Worm (Caenorhabditis elegans) whole organism, dauer: ENCODE results near the gene F01D5.3.
"Not testable (repeated sequence)": the region's sequence is repeated elsewhere in the genome, so short reads cannot be mapped to it uniquely, and the experiment has no call there.

Experiments
- unc-62 ChIP-seq: sonication (generic microtip); optimal IDR thresholded peaks from 2 replicates; lab custom pipeline; 2017; ENCODE audit warnings: missing biosample characterization, missing genetic modification reagents, missing genetic modification characterization

F01D5.3 gene

DNA sequence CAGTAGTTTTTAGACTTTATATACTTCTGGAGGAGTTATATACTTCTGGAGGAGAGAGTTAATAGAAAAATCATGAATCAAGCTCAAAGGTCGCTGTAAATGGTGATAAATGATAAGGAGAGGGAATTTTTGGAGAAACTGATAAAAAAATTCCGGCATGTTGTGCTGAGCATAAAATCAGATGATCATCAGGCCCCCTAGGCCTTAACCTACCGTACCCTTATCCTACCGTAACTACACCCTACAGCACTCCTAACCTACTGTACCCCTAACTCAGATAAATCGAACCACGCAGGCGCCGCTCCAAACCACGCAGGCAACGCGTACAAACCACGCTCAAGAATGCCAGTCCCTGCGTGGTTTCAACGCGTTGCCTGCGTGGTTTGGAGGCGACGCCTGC, at the start of gene F01D5.3:
TSS of gene F01D5.3 (minus strand) at position 101 of the 400 bp plus-strand sequence.
- TF ChIP-seq unc-62 (GFP tag; lab: Kevin White, UChicago), result not testable (repeated sequence)

DNA sequence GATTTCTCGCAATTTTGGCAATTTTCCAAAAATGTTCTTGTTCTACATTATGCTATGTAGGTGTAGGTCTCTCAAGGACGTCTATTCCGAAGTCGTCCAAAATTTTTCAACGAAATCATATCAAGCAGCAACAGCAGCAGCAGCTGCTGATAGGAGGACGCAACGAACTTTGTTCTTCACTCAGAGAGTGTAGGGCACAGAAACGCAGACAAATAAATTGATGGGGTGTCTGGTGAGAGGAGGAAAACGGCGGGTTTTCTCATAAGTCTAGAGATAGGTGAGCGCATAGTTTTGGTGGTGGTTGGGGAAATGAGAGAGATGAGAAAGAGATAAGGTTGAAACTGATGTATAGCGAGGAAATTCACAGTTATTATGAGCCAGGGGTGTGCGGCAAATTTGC, 49.2 kb upstream of the F01D5.3 start:
- no peak for TF ChIP-seq unc-62 (GFP tag; lab: Kevin White, UChicago)

DNA sequence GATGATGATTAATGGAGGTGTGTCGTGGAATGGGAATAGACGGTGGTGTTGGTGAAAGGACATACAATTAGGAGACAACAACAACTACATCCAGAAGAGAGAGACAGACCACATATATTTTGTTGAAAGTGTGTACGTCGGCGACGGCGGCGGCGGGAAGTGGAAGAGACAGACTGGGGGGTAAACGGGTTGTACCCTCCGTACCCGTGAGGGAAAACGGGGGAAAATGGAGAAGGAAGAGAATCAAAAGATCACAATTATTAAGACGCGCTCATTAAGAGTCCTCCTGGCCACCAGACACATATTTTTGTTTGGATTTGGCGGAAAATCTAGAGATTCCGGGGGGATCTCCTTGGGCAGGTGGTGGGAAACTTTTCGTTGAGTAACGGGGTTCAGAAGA, 46.5 kb upstream of the F01D5.3 start:
- no peak for TF ChIP-seq unc-62 (GFP tag; lab: Kevin White, UChicago)

DNA sequence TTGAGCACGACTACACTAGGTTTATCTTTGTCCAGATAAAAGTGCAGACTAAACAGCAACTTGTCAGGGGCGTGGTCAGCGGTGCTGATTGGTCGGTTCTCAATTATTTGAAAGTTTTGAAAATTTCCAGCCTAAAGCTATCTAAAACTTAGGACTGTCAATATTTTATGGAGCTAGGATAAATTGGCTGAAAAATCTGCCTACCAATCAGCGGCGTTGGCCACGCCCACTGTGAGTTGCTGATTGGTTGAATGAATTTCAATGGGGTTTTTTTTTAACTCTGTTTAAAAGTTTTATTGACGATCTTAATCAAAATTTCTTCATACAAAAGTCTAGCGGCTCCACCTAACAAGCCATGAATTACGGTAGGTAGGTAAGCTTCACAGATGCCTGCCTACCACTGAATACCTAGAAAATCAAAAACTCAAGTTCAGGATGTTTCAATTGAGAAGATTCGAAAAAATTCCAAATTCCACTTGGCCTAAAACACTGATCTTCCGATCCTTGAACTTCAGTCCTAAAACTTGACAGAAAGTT, 46.1 kb upstream of the F01D5.3 start:
- TF ChIP-seq unc-62 (GFP tag; lab: Kevin White, UChicago), result no peak

DNA sequence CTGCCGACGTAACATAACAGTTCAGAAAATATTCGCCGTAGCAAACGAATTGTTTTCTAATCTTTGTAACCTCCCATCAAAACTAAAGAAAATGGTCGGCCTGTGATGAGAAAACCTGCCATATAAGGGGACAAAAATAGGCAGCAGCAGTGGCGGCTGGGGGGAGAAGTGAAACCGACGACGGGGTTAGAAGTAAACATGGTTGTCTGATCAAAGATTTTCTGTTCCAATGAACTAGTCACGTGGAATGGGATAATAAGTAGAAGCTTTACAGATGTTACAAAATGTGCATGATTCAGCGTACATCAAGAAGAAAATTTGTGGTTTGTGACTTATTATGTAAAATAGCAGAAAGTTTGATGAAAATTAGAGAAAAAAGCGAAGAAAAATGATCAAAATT, 45.3 kb upstream of the F01D5.3 start:
- TF ChIP-seq unc-62 (GFP tag; lab: Kevin White, UChicago), result no peak

DNA sequence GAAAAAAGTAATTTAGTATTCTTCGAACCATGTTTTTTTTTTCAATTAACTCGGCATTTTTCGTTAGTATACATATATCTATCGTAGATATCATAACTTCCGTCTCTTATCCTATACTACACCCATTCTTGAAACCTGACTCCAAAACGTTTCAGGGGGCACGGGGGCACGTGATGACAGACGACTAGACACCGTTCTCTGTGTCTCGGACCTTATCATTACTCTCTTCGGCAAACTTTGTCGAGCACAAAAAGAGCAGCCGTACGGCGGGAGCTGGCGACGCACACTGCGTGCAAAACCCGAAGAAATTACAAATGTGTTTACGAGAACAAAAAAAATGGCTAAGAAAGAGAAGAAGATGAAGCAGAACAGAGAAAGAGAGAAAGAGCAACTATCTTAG, 44.3 kb upstream of the F01D5.3 start:
- TF ChIP-seq unc-62 (GFP tag; lab: Kevin White, UChicago), result no peak

DNA sequence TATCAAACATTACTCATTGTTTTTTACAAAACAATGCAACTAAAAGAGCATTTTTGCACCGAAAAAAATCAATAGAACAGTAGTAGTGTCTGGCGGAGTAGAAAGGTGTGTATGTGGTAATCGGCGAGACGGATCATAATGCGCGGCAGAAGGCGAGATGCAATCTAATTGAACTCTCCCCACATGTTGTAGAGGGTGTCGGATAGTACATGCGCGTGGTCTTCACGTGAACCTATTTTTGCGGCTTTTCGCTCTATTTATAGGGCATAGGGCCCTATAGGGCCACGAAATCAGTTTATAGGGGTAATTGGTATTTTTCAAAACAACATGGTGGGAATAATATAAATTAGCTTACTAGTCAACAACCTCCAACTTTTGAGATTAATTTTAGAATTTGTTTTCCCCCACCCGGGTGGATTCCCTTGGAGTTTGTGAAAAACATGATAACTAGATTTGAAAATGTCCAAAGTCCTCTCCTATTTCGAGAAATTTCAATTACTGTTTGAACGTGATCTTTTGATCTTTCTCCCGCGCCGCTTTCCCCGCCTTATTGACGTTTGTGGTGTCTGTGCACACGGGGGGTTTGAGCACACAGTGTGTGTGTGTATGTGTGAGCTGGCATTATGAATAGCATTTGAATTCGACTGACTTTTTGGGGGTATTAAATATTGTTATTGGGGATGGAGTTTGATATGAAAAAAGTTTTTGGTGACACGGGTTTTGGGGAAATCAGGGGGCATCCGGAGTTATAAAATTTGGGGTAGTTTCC, 43.1 kb upstream of the F01D5.3 start:
- TF ChIP-seq unc-62 (GFP tag; lab: Kevin White, UChicago), result no peak

DNA sequence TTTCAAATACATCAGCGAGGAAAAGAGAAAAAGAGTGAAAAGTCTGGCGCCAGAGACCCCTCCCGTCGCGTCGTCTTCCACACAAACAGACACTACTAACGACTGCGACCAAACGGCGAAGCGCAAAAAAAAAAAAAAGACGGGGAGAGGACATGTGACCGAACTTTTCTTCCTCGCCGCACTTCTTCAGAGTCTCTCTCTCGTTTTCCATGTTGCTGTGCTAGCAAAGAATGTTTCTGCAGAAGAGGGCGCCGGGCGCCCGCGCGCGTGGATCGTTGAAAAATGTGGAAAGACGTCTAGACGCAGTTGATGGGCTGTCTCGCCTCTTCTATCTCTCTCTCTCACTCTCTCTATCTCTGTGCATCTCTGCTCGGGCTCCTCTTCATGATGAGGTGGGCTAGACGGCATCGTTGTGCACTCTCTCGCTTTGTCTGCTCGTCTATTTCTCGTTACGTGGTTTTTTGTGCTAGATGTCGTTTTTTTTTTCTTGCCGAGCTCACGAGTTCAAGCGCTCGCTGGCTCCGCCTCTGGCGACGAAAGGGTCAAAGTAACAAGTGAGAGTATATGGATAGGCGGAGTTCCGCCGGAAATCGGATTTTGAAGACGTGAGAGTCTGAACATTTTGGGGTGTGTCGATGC, 40.4 kb upstream of the F01D5.3 start:
- TF ChIP-seq unc-62 (GFP tag; lab: Kevin White, UChicago), result peak; percentile 40

DNA sequence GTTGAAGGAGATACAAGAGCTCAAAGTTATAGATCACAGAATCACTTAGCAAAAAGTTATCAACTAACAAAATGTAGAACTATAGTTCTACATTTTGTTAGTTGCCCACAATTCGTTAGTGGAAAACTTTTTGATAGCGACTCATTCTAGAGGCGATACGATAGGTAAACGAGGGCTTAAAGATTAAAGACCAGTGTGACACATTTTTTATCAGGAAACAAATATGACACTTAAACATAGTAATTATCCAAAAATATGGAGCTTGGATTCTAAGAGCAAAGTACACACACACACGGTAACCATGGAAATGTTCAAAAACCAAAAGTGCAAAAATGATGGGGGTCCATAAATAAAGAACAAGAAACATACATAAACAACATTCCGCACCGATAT, 39.9 kb upstream of the F01D5.3 start:
- no peak for TF ChIP-seq unc-62 (GFP tag; lab: Kevin White, UChicago)

DNA sequence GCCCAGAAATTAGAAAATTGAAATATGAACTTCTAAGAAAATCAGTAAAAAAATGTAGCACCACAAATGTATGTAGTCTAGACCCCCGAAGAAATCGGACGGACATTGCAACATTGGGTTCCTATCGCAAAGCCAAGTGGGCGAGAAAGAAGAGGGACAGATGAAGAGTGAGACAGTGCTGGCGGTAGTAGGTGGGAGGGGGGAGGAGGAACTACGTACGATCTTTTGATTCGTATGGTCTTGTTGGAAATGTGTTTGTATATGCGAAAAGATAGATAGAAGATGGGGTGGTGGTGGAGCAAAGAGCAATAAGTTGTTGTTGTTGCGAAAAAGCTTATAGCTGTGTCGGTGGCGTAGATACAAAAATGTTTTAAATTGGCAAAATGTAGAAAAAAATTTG, 38.4 kb upstream of the F01D5.3 start:
- TF ChIP-seq unc-62 (GFP tag; lab: Kevin White, UChicago), result no peak

DNA sequence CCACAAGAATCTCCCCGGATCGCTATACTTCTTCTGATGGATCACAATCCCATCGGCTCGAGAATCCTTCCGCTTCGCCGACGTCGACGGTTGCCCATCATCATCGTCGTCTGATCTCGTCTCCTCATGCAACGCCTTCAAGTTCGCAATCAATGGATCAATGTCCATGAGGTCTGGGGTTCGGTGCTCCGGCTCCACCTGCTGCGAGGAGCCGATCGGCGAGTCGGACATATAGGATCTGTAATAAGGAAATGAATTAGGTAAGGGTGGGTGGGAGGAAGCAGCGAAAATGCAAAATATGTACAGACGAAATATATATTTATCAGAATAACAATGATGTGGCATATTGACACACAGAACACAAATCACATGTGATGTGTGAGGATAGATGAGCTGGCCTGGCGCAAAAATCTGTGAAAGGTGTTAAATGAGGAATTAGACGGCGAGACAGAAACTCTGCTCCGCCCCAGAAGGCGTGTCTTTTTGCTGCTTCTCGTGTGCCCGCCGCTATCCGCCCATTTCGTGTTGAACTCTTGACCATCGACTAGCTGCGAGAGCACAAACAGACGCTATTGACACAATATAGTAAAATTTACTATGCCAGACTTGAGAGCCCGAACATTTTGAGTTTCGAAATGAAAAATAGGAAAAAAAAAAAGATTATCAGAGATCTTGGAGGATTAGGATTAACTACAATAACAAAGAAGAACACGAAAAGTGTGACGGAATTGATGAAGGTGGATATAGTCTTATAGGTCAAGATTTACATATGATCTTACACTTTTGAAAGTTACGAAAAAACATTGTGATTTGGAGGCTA, 37.8 kb upstream of the F01D5.3 start:
- TF ChIP-seq unc-62 (GFP tag; lab: Kevin White, UChicago), result no peak

DNA sequence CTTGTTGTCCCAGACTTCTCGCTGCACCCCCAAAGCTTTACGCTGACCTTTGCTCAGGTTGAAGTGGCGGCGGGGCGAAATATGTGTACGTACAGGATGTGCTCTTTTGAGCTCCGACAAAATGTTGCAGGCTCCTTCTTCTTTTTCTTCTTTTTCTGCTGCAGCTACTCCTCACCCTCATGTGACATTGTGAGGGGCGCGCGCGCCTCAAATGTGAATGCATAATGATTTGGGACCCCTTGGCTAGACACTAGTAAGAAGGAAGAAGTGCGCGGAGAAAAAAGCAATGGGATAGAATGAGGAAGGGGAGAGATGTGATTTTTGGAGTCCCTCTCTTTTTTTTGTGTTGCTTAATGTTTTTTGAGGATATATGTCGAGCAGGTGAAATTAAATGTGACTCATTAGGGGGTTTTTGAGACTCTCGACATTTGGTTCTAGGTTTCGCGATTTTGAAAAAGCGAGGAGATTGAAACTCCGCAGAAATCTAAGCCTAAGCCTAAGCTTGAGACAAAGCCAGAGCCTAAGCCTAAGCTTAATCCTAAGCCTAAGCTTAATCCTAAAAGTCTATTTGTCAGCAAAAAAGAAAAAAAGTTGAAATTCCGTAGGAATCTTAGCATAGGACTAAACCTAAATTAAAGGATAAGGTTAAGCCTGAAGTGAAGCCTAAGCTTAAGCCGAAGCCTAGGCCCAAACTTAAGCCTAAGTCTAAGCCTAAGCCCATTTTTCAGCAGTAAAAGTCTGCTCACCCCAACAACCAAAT, 37.0 kb upstream of the F01D5.3 start:
- TF ChIP-seq unc-62 (GFP tag; lab: Kevin White, UChicago), result no peak

DNA sequence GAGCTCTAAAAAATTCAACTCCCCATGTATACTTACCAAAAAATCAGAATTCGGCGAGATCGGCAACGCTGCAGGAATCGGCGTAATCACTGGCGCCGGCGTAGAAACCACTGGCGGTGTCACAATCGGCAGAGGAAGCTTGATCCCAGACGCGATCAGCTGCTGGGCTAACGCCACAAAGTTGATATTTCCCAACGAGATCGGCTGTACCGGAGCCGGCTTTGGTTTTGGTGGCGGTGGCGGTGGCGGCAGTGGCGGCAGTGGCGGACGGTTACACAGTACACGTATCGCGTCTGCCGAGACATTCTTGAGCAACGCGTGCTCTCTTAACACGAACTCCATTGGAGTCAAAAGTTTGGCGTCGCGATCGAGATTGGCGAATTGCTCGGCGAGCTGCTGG, 34.6 kb upstream of the F01D5.3 start:
- no peak for TF ChIP-seq unc-62 (GFP tag; lab: Kevin White, UChicago)

DNA sequence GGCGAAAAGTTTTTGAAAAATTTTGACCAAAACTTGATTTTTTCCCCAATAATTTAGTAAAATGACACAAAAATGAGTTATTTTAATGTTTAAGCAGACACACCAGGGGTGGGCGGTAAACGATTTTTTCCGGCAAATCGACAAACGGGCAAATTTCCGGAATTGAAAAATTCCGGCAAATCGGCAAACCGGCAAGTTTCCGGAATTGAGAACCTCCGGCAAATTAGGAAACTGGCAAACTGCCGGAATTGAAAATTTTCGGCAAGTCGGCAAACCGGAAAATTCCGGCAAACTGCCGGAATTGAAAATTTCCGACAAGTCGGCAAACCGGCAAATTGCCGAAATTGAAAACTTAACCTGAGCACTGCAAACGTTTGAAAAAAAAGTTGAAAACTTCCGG, 32.8 kb upstream of the F01D5.3 start:
- no peak for TF ChIP-seq unc-62 (GFP tag; lab: Kevin White, UChicago)

DNA sequence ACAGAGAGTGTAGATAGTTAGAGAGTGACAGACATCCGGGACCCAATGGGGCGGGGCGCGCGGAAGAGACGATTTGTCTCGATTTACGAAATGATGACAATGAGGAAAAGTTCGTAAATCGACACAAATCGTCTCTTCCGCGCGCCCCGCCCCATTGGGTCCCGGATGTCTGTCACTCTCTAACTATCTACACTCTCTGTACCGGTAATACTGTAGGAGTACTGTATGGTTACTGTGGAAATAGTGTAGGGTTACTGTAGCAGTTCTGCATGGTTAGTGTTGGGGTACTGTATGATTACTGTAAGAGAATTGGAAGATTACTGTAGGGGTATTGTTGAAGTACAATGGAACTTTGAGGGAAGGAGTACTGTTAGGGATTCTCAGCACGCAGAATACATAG, 21.3 kb upstream of the F01D5.3 start, which contains the start of gene F01D5.10:
TSS of gene F01D5.10 (minus strand) at position 101 of the 400 bp plus-strand sequence.
- not testable (repeated sequence) for TF ChIP-seq unc-62 (GFP tag; lab: Kevin White, UChicago)
